Fruit fly (Drosophila melanogaster): ENCODE results near the gene Lsd-2.

Gene Lsd-2

DNA sequence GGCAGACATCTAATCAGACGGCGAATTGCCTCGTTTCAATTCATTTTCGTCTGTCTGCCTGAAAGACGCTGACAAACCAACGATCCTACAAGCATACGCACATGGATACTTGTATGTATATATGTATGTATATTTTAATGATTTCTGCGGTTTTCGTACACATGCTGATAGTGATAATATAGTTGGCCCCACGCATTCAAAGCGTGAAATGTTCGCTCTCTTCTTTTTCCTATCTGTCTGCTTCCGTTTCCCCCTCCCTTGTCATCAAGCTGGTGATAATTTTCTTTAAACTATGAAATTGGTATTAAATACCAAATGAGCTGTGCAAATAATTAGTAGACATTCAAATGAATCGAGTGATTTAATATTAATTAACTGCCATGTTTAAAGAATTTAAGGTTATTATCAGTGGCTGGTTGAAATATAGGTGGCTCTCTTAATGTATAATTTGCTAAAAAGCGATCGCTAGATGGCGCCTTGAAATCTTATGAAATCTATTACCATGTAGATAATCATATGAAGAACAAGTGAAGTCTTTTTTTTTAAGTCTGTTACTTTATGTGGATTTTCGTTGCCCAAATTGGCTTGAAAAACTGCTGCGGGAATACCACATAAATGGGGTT is 4.9 kb upstream of the Lsd-2 start, which contains the start of gene CG33177 (continued):
- no peak for TF ChIP-seq CG12219 (GFP tag; optimal IDR thresholded peaks at IDR 0.05)
- TF ChIP-seq CG14050 (GFP tag; IDR thresholded peaks at IDR 0.05): no peak
- TF ChIP-seq chn (GFP tag; optimal IDR thresholded peaks at IDR 0.05): no peak
- peak; percentile 37 for TF ChIP-seq Ets65A (GFP tag)
- TF ChIP-seq CG4360 (GFP tag; IDR thresholded peaks at IDR 0.05): no peak
- TF ChIP-seq sob (GFP tag; IDR thresholded peaks at IDR 0.05): no peak
- TF ChIP-seq fru (optimal IDR thresholded peaks at IDR 0.05): no peak
- no peak for TF ChIP-seq CG2875 (GFP tag; optimal IDR thresholded peaks at IDR 0.05)
- TF ChIP-seq wor (GFP tag; IDR thresholded peaks at IDR 0.05): no peak
- no peak for TF ChIP-seq hb (GFP tag; IDR thresholded peaks at IDR 0.05; ENCODE audit: partially characterized antibody)
- no peak for TF ChIP-seq ATbp (GFP tag; optimal IDR thresholded peaks at IDR 0.05)
- 0 out of 2 replicates have a peak, but pooled peaks have one; percentile 10 for TF ChIP-seq amos (GFP tag; IDR thresholded peaks at IDR 0.05; ENCODE audit: partially characterized antibody)
- no peak for TF ChIP-seq Asciz (GFP tag; optimal IDR thresholded peaks at IDR 0.05)
- no peak for TF ChIP-seq Ada2b (GFP tag; IDR thresholded peaks at IDR 0.05)
- no peak; the same call in 2 of the 3 replicates for TF ChIP-seq Opbp (GFP tag; IDR thresholded peaks at IDR 0.05; ENCODE audit: partially characterized antibody)
- no peak for TF ChIP-seq CG34224 (GFP tag; IDR thresholded peaks at IDR 0.05; ENCODE audit: partially characterized antibody)
- no peak for TF ChIP-seq pan (optimal IDR thresholded peaks at IDR 0.05)
- no peak for TF ChIP-seq pan (GFP tag; optimal IDR thresholded peaks at IDR 0.05 in 1 of 2, IDR thresholded peaks at IDR 0.05 in 1 of 2)
- TF ChIP-seq fd96Cb (tag; optimal IDR thresholded peaks at IDR 0.05): no peak
- TF ChIP-seq Vsx1 (GFP tag; optimal IDR thresholded peaks at IDR 0.05): no peak
- peak; percentile 39 for TF ChIP-seq B-H2 (GFP tag; optimal IDR thresholded peaks at IDR 0.05)
- no peak for TF ChIP-seq Mrtf (GFP tag; IDR thresholded peaks at IDR 0.05)
- TF ChIP-seq Hand (GFP tag; optimal IDR thresholded peaks at IDR 0.05): no peak
- TF ChIP-seq CG13775 (GFP tag; optimal IDR thresholded peaks at IDR 0.05): no peak
- TF ChIP-seq CG14860 (GFP tag; IDR thresholded peaks at IDR 0.05; ENCODE audit: partially characterized antibody): no peak
- no peak for TF ChIP-seq ase (GFP tag; IDR thresholded peaks at IDR 0.05)
- peak; percentile 55 for TF ChIP-seq phol (tag; optimal IDR thresholded peaks at IDR 0.05)
- TF ChIP-seq Abd-B (GFP tag; optimal IDR thresholded peaks at IDR 0.05): peak; percentile 9
- peak; percentile 34; the same call in 1 of the 2 replicates for TF ChIP-seq vvl (GFP tag; IDR thresholded peaks at IDR 0.05)
- no peak for TF ChIP-seq CG13287 (GFP tag; IDR thresholded peaks at IDR 0.05; ENCODE audit: partially characterized antibody)
- TF ChIP-seq cwo (GFP tag; optimal IDR thresholded peaks at IDR 0.05): no peak
- peak; percentile 74 for TF ChIP-seq sug (tag; optimal IDR thresholded peaks at IDR 0.05)
- peak; percentile 14 for TF ChIP-seq NfI (GFP tag; optimal IDR thresholded peaks at IDR 0.05)
- TF ChIP-seq CG6765 (GFP tag; optimal IDR thresholded peaks at IDR 0.05): no peak
- peak; percentile 43 for TF ChIP-seq CG8290 (GFP tag; optimal IDR thresholded peaks at IDR 0.05)
- peak in 1 of 2 experiments; percentile 8 for TF ChIP-seq CG8290 (tag; optimal IDR thresholded peaks at IDR 0.05)
- TF ChIP-seq CG16815 (GFP tag; optimal IDR thresholded peaks at IDR 0.05): no peak
- no peak for TF ChIP-seq CG32772 (GFP tag; IDR thresholded peaks at IDR 0.05)
- no peak for TF ChIP-seq CHES-1-like (GFP tag; optimal IDR thresholded peaks at IDR 0.05)
- TF ChIP-seq CG10209 (GFP tag; optimal IDR thresholded peaks at IDR 0.05): no peak
- no peak for TF ChIP-seq CG43689 (GFP tag; IDR thresholded peaks at IDR 0.05)
- TF ChIP-seq CG9727 (GFP tag; optimal IDR thresholded peaks at IDR 0.05): no peak
- TF ChIP-seq CG7745 (tag; optimal IDR thresholded peaks at IDR 0.05): peak; percentile 11
- TF ChIP-seq CG7271 (tag; optimal IDR thresholded peaks at IDR 0.05): no peak
- no peak for TF ChIP-seq slp2 (GFP tag; optimal IDR thresholded peaks at IDR 0.05)
- TF ChIP-seq nmo (GFP tag; optimal IDR thresholded peaks at IDR 0.05): peak; percentile 19
- TF ChIP-seq mirr (GFP tag; optimal IDR thresholded peaks at IDR 0.05): peak; percentile 55
- TF ChIP-seq CG10147 (GFP tag; optimal IDR thresholded peaks at IDR 0.05): no peak
- peak; percentile 10 to 84 for TF ChIP-seq Pdp1 (GFP tag; optimal IDR thresholded peaks at IDR 0.05)
- TF ChIP-seq dysf (GFP tag; IDR thresholded peaks at IDR 0.05): no peak; the same call in 2 of the 3 replicates
